Worm (Caenorhabditis elegans): ENCODE measurements around the gene C44H9.6.
"Not testable (repeated sequence)": the region's sequence is repeated elsewhere in the genome, so short reads cannot be mapped to it uniquely, and the experiment has no call there.

C44H9.6 gene

ce11 chrV:12845247-12845646 is at the start of gene C44H9.6:
Gene C44H9.6, minus strand, starts transcription at chrV:12845347.
- no peak for TF ChIP-seq unc-62 (GFP tag; optimal IDR thresholded peaks at IDR 0.05)

- no peak for TF ChIP-seq unc-62 (GFP tag; optimal IDR thresholded peaks at IDR 0.05)
Measured at ce11 chrV:12885860-12886259, 40.7 kb upstream of the C44H9.6 start, which contains the start of gene glb-24. Gene glb-24, minus strand, starts transcription at chrV:12885960.

- TF ChIP-seq unc-62 (GFP tag; optimal IDR thresholded peaks at IDR 0.05), result no peak
Measured at ce11 chrV:12882370-12882769, 37.2 kb upstream of the C44H9.6 start.

ce11 chrV:12881396-12881795 is 36.2 kb upstream of the C44H9.6 start:
- no peak for TF ChIP-seq unc-62 (GFP tag; optimal IDR thresholded peaks at IDR 0.05)

ce11 chrV:12879349-12879748 is 34.2 kb upstream of the C44H9.6 start:
- TF ChIP-seq unc-62 (GFP tag; optimal IDR thresholded peaks at IDR 0.05), result no peak

ce11 chrV:12877579-12877978 is 32.4 kb upstream of the C44H9.6 start:
- no peak for TF ChIP-seq unc-62 (GFP tag; optimal IDR thresholded peaks at IDR 0.05)

ce11 chrV:12876708-12877107 is 31.6 kb upstream of the C44H9.6 start:
- TF ChIP-seq unc-62 (GFP tag; optimal IDR thresholded peaks at IDR 0.05), result no peak

ce11 chrV:12875850-12876249 is 30.7 kb upstream of the C44H9.6 start:
- no peak for TF ChIP-seq unc-62 (GFP tag; optimal IDR thresholded peaks at IDR 0.05)

ce11 chrV:12871753-12872152 is 26.6 kb upstream of the C44H9.6 start, which contains the start of gene bus-19:
Gene bus-19, plus strand, starts transcription at chrV:12872053.
- no peak for TF ChIP-seq unc-62 (GFP tag; optimal IDR thresholded peaks at IDR 0.05)

- no peak for TF ChIP-seq unc-62 (GFP tag; optimal IDR thresholded peaks at IDR 0.05)
Measured at ce11 chrV:12870740-12871139, 25.6 kb upstream of the C44H9.6 start.

ce11 chrV:12869948-12870347 is 24.8 kb upstream of the C44H9.6 start, which contains the start of gene T07F10.3:
Gene T07F10.3, minus strand, starts transcription at chrV:12870045.
- no peak for TF ChIP-seq unc-62 (GFP tag; optimal IDR thresholded peaks at IDR 0.05)

- TF ChIP-seq unc-62 (GFP tag; optimal IDR thresholded peaks at IDR 0.05), result no peak
Measured at ce11 chrV:12867997-12868396, 22.9 kb upstream of the C44H9.6 start, which contains the start of gene nspg-1. Gene nspg-1, minus strand, starts transcription at chrV:12868097.

ce11 chrV:12865615-12866014 is 20.5 kb upstream of the C44H9.6 start, which contains the start of gene T07F10.5:
Gene T07F10.5, plus strand, starts transcription at chrV:12865915.
- TF ChIP-seq unc-62 (GFP tag; optimal IDR thresholded peaks at IDR 0.05), result not testable (repeated sequence)

- no peak for TF ChIP-seq unc-62 (GFP tag; optimal IDR thresholded peaks at IDR 0.05)
Measured at ce11 chrV:12859144-12859543, 14.0 kb upstream of the C44H9.6 start, which contains the start of gene anp-1. Gene anp-1, plus strand, starts transcription at chrV:12859444.

- no peak for TF ChIP-seq unc-62 (GFP tag; optimal IDR thresholded peaks at IDR 0.05)
Measured at ce11 chrV:12854766-12855165, 9.6 kb upstream of the C44H9.6 start, which contains the start of gene C44H9.7. Gene C44H9.7, minus strand, starts transcription at chrV:12854866.

ce11 chrV:12852355-12852754 is 7.2 kb upstream of the C44H9.6 start:
- TF ChIP-seq unc-62 (GFP tag; optimal IDR thresholded peaks at IDR 0.05), result no peak

ce11 chrV:12849736-12850135 is 4.6 kb upstream of the C44H9.6 start, which contains the start of gene C44H9.5:
Gene C44H9.5, minus strand, starts transcription at chrV:12849864.
- no peak for TF ChIP-seq unc-62 (GFP tag; optimal IDR thresholded peaks at IDR 0.05)

- TF ChIP-seq unc-62 (GFP tag; optimal IDR thresholded peaks at IDR 0.05), result no peak
Measured at ce11 chrV:12844748-12845147, 399 bp downstream of the C44H9.6 start.

Measured in whole organism, dauer.